Worm (Caenorhabditis elegans) whole organism, late embryonic: ENCODE data around the gene acs-7.

Experiments
- F13H6.1 ChIP-seq: sonication (generic microtip); optimal IDR thresholded peaks from 2 replicates; lab custom pipeline; 2016; ENCODE audit warnings: missing genetic modification characterization, missing compliant biosample characterization
- K09A11.1 ChIP-seq: sonication (generic microtip); optimal IDR thresholded peaks from 2 replicates; lab custom pipeline; 2017; ENCODE audit warnings: antibody characterized with exemption, mild to moderate bottlenecking, missing genetic modification characterization, missing compliant biosample characterization; ENCODE audit not compliant: insufficient read depth
- T23F11.4 ChIP-seq: fragments of 200-800 bp; sonication (Bioruptor generic); optimal IDR thresholded peaks from 2 replicates; lab custom pipeline; 2018; ENCODE audit warnings: mild to moderate bottlenecking, missing genetic modification characterization, missing compliant biosample characterization
- ahr-1 ChIP-seq: sonication (generic microtip); optimal IDR thresholded peaks from 2 replicates; lab custom pipeline; 2016; ENCODE audit warnings: missing genetic modification characterization, missing compliant biosample characterization
- ceh-18 ChIP-seq: sonication (generic microtip); optimal IDR thresholded peaks from 2 replicates; lab custom pipeline; 2016; ENCODE audit warnings: missing genetic modification characterization, missing compliant biosample characterization
- ceh-2 ChIP-seq: sonication (generic microtip); optimal IDR thresholded peaks from 2 replicates; lab custom pipeline; 2016; ENCODE audit warnings: missing genotype, missing genetic modification characterization, missing compliant biosample characterization
- ceh-30 ChIP-seq: fragments of 150-350 bp; optimal IDR thresholded peaks from 2 replicates; lab custom pipeline; 2014; ENCODE audit warnings: missing biosample characterization, missing genetic modification characterization
- ceh-34 ChIP-seq: sonication (generic microtip); optimal IDR thresholded peaks from 2 replicates; lab custom pipeline; 2016; ENCODE audit warnings: mild to moderate bottlenecking, missing genetic modification characterization, missing compliant biosample characterization
- ceh-45 ChIP-seq: fragments of 200-800 bp; sonication (Bioruptor generic); IDR thresholded peaks from 2 replicates; pipeline ENCODE4 v1.3.6; 2022; ENCODE audit warnings: missing genetic modification reagents, missing genetic modification characterization, missing compliant biosample characterization
- ceh-9 ChIP-seq: sonication (generic microtip); optimal IDR thresholded peaks from 2 replicates; lab custom pipeline; 2016; ENCODE audit warnings: mild to moderate bottlenecking, missing genetic modification characterization, inconsistent platforms, missing compliant biosample characterization
- dmd-4 ChIP-seq: sonication (generic microtip); optimal IDR thresholded peaks from 2 replicates; lab custom pipeline; 2016; ENCODE audit warnings: borderline replicate concordance, missing genetic modification characterization, missing compliant biosample characterization
- eyg-1 ChIP-seq: sonication (generic microtip); optimal IDR thresholded peaks from 2 replicates; lab custom pipeline; 2016; ENCODE audit warnings: missing genotype, missing genetic modification characterization, missing compliant biosample characterization
- fax-1 ChIP-seq: sonication (generic microtip); optimal IDR thresholded peaks from 2 replicates; lab custom pipeline; 2016; ENCODE audit warnings: missing genotype, missing genetic modification characterization, missing compliant biosample characterization
- fkh-10 ChIP-seq: fragments of 150-350 bp; optimal IDR thresholded peaks from 2 replicates; lab custom pipeline; 2014; ENCODE audit warnings: missing biosample characterization, missing genetic modification reagents, missing genetic modification characterization
- fkh-6 ChIP-seq: sonication (generic microtip); optimal IDR thresholded peaks from 2 replicates; lab custom pipeline; 2016; ENCODE audit warnings: missing genetic modification characterization, missing compliant biosample characterization
- gmeb-2 ChIP-seq: sonication (generic microtip); optimal IDR thresholded peaks from 2 replicates; lab custom pipeline; 2016; ENCODE audit warnings: missing genetic modification characterization, inconsistent platforms, missing compliant biosample characterization
- hlh-13 ChIP-seq: fragments of 200-800 bp; sonication (Bioruptor generic); optimal IDR thresholded peaks from 2 replicates; lab custom pipeline; 2018; ENCODE audit warnings: mild to moderate bottlenecking, missing genetic modification characterization, missing compliant biosample characterization
- hlh-30 ChIP-seq: sonication (generic microtip); optimal IDR thresholded peaks from 2 replicates; lab custom pipeline; 2017; ENCODE audit warnings: antibody characterized with exemption, missing genetic modification characterization, missing compliant biosample characterization; ENCODE audit not compliant: insufficient read depth
- hlh-6 ChIP-seq: sonication (generic microtip); optimal IDR thresholded peaks from 2 replicates; lab custom pipeline; 2016; ENCODE audit warnings: missing genotype, missing genetic modification characterization, missing compliant biosample characterization
- mec-3 ChIP-seq: sonication (generic microtip); optimal IDR thresholded peaks from 2 replicates; lab custom pipeline; 2016; ENCODE audit warnings: borderline replicate concordance, missing genetic modification characterization, missing compliant biosample characterization
- nhr-232 ChIP-seq: sonication (generic microtip); optimal IDR thresholded peaks from 2 replicates; lab custom pipeline; 2016; ENCODE audit warnings: missing genetic modification characterization, missing compliant biosample characterization
- odd-2 ChIP-seq: sonication (generic microtip); optimal IDR thresholded peaks from 2 replicates; lab custom pipeline; 2017; ENCODE audit warnings: antibody characterized with exemption, mild to moderate bottlenecking, missing genetic modification characterization, missing compliant biosample characterization
- pat-9 ChIP-seq: fragments of 200-800 bp; sonication (Bioruptor generic); optimal IDR thresholded peaks from 2 replicates; lab custom pipeline; 2018; ENCODE audit warnings: mild to moderate bottlenecking, missing genetic modification characterization, moderate library complexity, missing compliant biosample characterization
- pax-1 ChIP-seq: fragments of 150-350 bp; optimal IDR thresholded peaks from 2 replicates; lab custom pipeline; 2014; ENCODE audit warnings: missing biosample characterization, missing genetic modification characterization
- pha-2 ChIP-seq: sonication (generic microtip); optimal IDR thresholded peaks from 2 replicates; lab custom pipeline; 2017; ENCODE audit warnings: mild to moderate bottlenecking, missing genetic modification characterization, missing compliant biosample characterization
- pha-4 ChIP-seq: fragments of 150-350 bp; optimal IDR thresholded peaks from 2 replicates; lab custom pipeline; 2018; ENCODE audit warnings: missing biosample characterization, missing genetic modification reagents, missing genetic modification characterization
- pros-1 ChIP-seq: fragments of 150-350 bp; optimal IDR thresholded peaks from 2 replicates; lab custom pipeline; 2014; ENCODE audit warnings: missing biosample characterization, missing genetic modification reagents, missing genetic modification characterization
- ref-2 ChIP-seq: sonication (generic microtip); optimal IDR thresholded peaks from 2 replicates; lab custom pipeline; 2016; ENCODE audit warnings: missing genetic modification characterization, missing compliant biosample characterization
- sox-4 ChIP-seq: sonication (generic microtip); optimal IDR thresholded peaks from 2 replicates; lab custom pipeline; 2017; ENCODE audit warnings: mild to moderate bottlenecking, missing genetic modification characterization, inconsistent platforms, missing compliant biosample characterization
- unc-3 ChIP-seq, 2 experiments: fragments of 200-800 bp in 1 of 2; sonication (Bioruptor generic) in 1 of 2; sonication (generic microtip) in 1 of 2; conservative IDR thresholded peaks in 1 of 2; optimal IDR thresholded peaks in 1 of 2; 2 replicates each; pipeline versions ENCODE4 v1.3.6 to Lab custom; 2016 to 2022; ENCODE audit warnings: missing compliant biosample characterization in 2 of 2, missing genetic modification characterization in 2 of 2, missing genetic modification reagents in 1 of 2
- unc-55 ChIP-seq: sonication (generic microtip); optimal IDR thresholded peaks from 2 replicates; lab custom pipeline; 2017; ENCODE audit warnings: missing biosample characterization, missing genetic modification reagents, missing genetic modification characterization
- zip-5 ChIP-seq: sonication (generic microtip); optimal IDR thresholded peaks from 2 replicates; lab custom pipeline; 2016; ENCODE audit warnings: missing genetic modification characterization, missing compliant biosample characterization
- ztf-16 ChIP-seq: sonication (generic microtip); optimal IDR thresholded peaks from 2 replicates; lab custom pipeline; 2017; ENCODE audit warnings: missing genetic modification characterization, missing compliant biosample characterization

The acs-7 gene

ce11 chrII:9273984-9274383 lies 17.8 kb upstream of the acs-7 start (continued):
- TF ChIP-seq ref-2 (tag; lab: Kevin White, UChicago) (peak; percentile 33), gmeb-2 (tag; lab: Kevin White, UChicago) (no peak), dmd-4 (no peak), ahr-1 (tag; lab: Kevin White, UChicago) (no peak), ceh-2 (no peak), unc-3 (GFP tag; conservative IDR thresholded peaks at IDR 0.05; lab: Robert Waterston, UW) (no peak), unc-3 (tag; optimal IDR thresholded peaks at IDR 0.05; lab: Kevin White, UChicago) (no peak), fax-1 (tag; lab: Kevin White, UChicago) (no peak), zip-5 (tag; lab: Kevin White, UChicago) (no peak)

ce11 chrII:9274734-9275133 lies 17.1 kb upstream of the acs-7 start:
- no peak for TF ChIP-seq hlh-13 (GFP tag; lab: Kevin White, UChicago)

ce11 chrII:9275173-9275572 lies 16.6 kb upstream of the acs-7 start:
- no peak for TF ChIP-seq unc-55 (GFP tag; lab: Kevin White, UChicago)
- no peak for TF ChIP-seq ceh-18 (tag; lab: Kevin White, UChicago)
- TF ChIP-seq ceh-34 (tag; lab: Kevin White, UChicago) = no peak
- TF ChIP-seq hlh-30 (tag; lab: Kevin White, UChicago) = no peak
- no peak for TF ChIP-seq ztf-16 (tag; lab: Kevin White, UChicago)
- no peak for TF ChIP-seq nhr-232
- no peak for TF ChIP-seq pha-4 (tag; lab: Kevin White, UChicago)
- no peak for TF ChIP-seq dmd-4
- TF ChIP-seq ceh-45 (GFP tag; lab: Robert Waterston, UW) = no peak
- TF ChIP-seq T23F11.4 (GFP tag; lab: Kevin White, UChicago) = no peak
- no peak for TF ChIP-seq mec-3 (tag; lab: Kevin White, UChicago)
- no peak for TF ChIP-seq fkh-10 (GFP tag; lab: Kevin White, UChicago)
- no peak for TF ChIP-seq fkh-6 (tag; lab: Kevin White, UChicago)
- TF ChIP-seq pha-2 = no peak
- TF ChIP-seq K09A11.1 (tag; lab: Kevin White, UChicago) = no peak
- no peak for TF ChIP-seq hlh-6
- no peak for TF ChIP-seq ceh-9 (tag; lab: Kevin White, UChicago)
- no peak for TF ChIP-seq pax-1 (tag; lab: Kevin White, UChicago)
- TF ChIP-seq, all 69 proteins: peak for 0

- TF ChIP-seq zip-5 (tag; lab: Kevin White, UChicago) = no peak
- TF ChIP-seq K09A11.1 (tag; lab: Kevin White, UChicago) = no peak
- TF ChIP-seq ceh-30 (tag; lab: Kevin White, UChicago) = no peak
- no peak for TF ChIP-seq fkh-10 (GFP tag; lab: Kevin White, UChicago)
- no peak for TF ChIP-seq eyg-1 (tag; lab: Kevin White, UChicago)
Observed at ce11 chrII:9277153-9277552, 14.7 kb upstream of the acs-7 start.

- no peak for TF ChIP-seq hlh-30 (tag; lab: Kevin White, UChicago)
- TF ChIP-seq pros-1 (tag; lab: Kevin White, UChicago) = no peak
- no peak for TF ChIP-seq ceh-34 (tag; lab: Kevin White, UChicago)
- TF ChIP-seq T23F11.4 (GFP tag; lab: Kevin White, UChicago) = no peak
- no peak for TF ChIP-seq odd-2 (tag; lab: Kevin White, UChicago)
- TF ChIP-seq fax-1 (tag; lab: Kevin White, UChicago) = no peak
- no peak for TF ChIP-seq F13H6.1 (tag; lab: Kevin White, UChicago)
- no peak for TF ChIP-seq pat-9
- TF ChIP-seq sox-4 (tag; lab: Kevin White, UChicago) = no peak
Observed at ce11 chrII:9279016-9279415, 12.8 kb upstream of the acs-7 start.
